Fruit fly (Drosophila melanogaster) whole organism, embryonic: ENCODE data around the gene kibra.

Source experiments
- Awh ChIP-seq: fragments of 200-800 bp; sonication (Bioruptor generic); IDR thresholded peaks from 2 replicates; pipeline ENCODE4, ENCODE4 v1.3.6; 2022; ENCODE audit warnings: missing biosample characterization, missing genetic modification characterization
- BEAF-32 ChIP-seq: fragments of 200-800 bp; sonication (Bioruptor generic); optimal IDR thresholded peaks from 3 replicates; lab custom pipeline; 2017; ENCODE audit warnings: missing biosample characterization, missing genetic modification characterization, mild to moderate bottlenecking, moderate library complexity, missing genetic modification reagents
- CG10979 ChIP-seq: fragments of 200-800 bp; sonication (Bioruptor generic); optimal IDR thresholded peaks from 2 replicates; lab custom pipeline; 2018; ENCODE audit warnings: missing biosample characterization, mild to moderate bottlenecking, missing genetic modification characterization, moderate library complexity
- CG13775 ChIP-seq: fragments of 200-800 bp; sonication (Bioruptor generic); optimal IDR thresholded peaks from 3 replicates; lab custom pipeline; 2017; ENCODE audit warnings: missing biosample characterization, mild to moderate bottlenecking, missing genetic modification characterization
- CG17361 ChIP-seq: fragments of 200-800 bp; sonication (Bioruptor generic); IDR thresholded peaks from 3 replicates; pipeline ENCODE4 v1.3.6; 2022; ENCODE audit warnings: missing biosample characterization, missing genetic modification characterization
- CG17568 ChIP-seq: fragments of 200-800 bp; sonication (Bioruptor generic); optimal IDR thresholded peaks from 2 replicates; lab custom pipeline; 2018; ENCODE audit warnings: missing biosample characterization, mild to moderate bottlenecking, missing genetic modification characterization, moderate library complexity
- CG18262 ChIP-seq: fragments of 200-800 bp; optimal IDR thresholded peaks from 3 replicates; lab custom pipeline; 2019; ENCODE audit warnings: missing biosample characterization, mild to moderate bottlenecking, missing genetic modification characterization, moderate library complexity
- CG2678 ChIP-seq: fragments of 200-800 bp; sonication (Bioruptor generic); optimal IDR thresholded peaks from 3 replicates; lab custom pipeline; 2019; ENCODE audit warnings: missing biosample characterization, mild to moderate bottlenecking, missing genetic modification characterization, moderate library complexity
- CG2712 ChIP-seq: fragments of 200-800 bp; optimal IDR thresholded peaks from 3 replicates; lab custom pipeline; 2019; ENCODE audit warnings: missing biosample characterization, mild to moderate bottlenecking, missing genetic modification characterization, moderate library complexity
- CG3163 ChIP-seq: fragments of 200-800 bp; sonication (Bioruptor generic); optimal IDR thresholded peaks from 3 replicates; lab custom pipeline; 2016; ENCODE audit warnings: missing biosample characterization, missing genetic modification characterization
- CG33557 ChIP-seq: fragments of 200-800 bp; sonication (Bioruptor generic); optimal IDR thresholded peaks from 2 replicates; lab custom pipeline; 2019; ENCODE audit warnings: missing biosample characterization, mild to moderate bottlenecking, missing genetic modification characterization, moderate library complexity
- CG7556 ChIP-seq: fragments of 200-800 bp; sonication (Bioruptor generic); optimal IDR thresholded peaks from 2 replicates; lab custom pipeline; 2017; ENCODE audit warnings: missing biosample characterization, mild to moderate bottlenecking, missing genetic modification characterization
- CG7839 ChIP-seq: fragments of 200-800 bp; sonication (Bioruptor generic); optimal IDR thresholded peaks from 3 replicates; lab custom pipeline; 2018; ENCODE audit warnings: missing biosample characterization, mild to moderate bottlenecking, missing genetic modification characterization, moderate library complexity
- CHES-1-like ChIP-seq: fragments of 200-800 bp; sonication (Bioruptor generic); optimal IDR thresholded peaks from 2 replicates; lab custom pipeline; 2016; ENCODE audit warnings: missing biosample characterization, missing genetic modification characterization
- CkIIα-i1 ChIP-seq: fragments of 200-800 bp; sonication (Bioruptor generic); IDR thresholded peaks from 2 replicates; pipeline ENCODE4 v1.3.6; 2022; ENCODE audit warnings: missing biosample characterization, missing genetic modification characterization
- D19A ChIP-seq: fragments of 200-800 bp; optimal IDR thresholded peaks from 3 replicates; lab custom pipeline; 2019; ENCODE audit warnings: missing biosample characterization, mild to moderate bottlenecking, missing genetic modification characterization, moderate library complexity
- Dfd ChIP-seq, 2 experiments: fragments of >200 bp; optimal IDR thresholded peaks; 2 replicates each; lab custom pipeline; 2017; ENCODE audit warnings: missing biosample characterization in 2 of 2, missing genetic modification characterization in 2 of 2
- HLH3B ChIP-seq: fragments of 200-800 bp; sonication (Bioruptor generic); IDR thresholded peaks from 2 replicates; pipeline ENCODE4 v1.3.6; 2022; ENCODE audit warnings: missing biosample characterization, missing genetic modification characterization
- Hr78 ChIP-seq, 2 experiments: fragments of 200-800 bp in 1 of 2; fragments of >200 bp in 1 of 2; sonication (Bioruptor generic) in 1 of 2; optimal IDR thresholded peaks; 2 replicates each; lab custom pipeline; 2017 to 2019; ENCODE audit warnings: missing biosample characterization in 2 of 2, missing genetic modification characterization in 2 of 2, mild to moderate bottlenecking in 1 of 2, moderate library complexity in 1 of 2
- NfI ChIP-seq: fragments of 200-800 bp; sonication (Bioruptor generic); optimal IDR thresholded peaks from 3 replicates; lab custom pipeline; 2018; ENCODE audit warnings: missing biosample characterization, mild to moderate bottlenecking, missing genetic modification characterization, moderate library complexity
- abd-A ChIP-seq: fragments of 200-800 bp; sonication (Bioruptor generic); optimal IDR thresholded peaks from 3 replicates; lab custom pipeline; 2019; ENCODE audit warnings: missing biosample characterization, mild to moderate bottlenecking, missing genetic modification characterization, moderate library complexity
- ara ChIP-seq: fragments of 200-800 bp; sonication (Bioruptor generic); IDR thresholded peaks from 2 replicates; pipeline ENCODE4 v1.3.6; 2022; ENCODE audit warnings: missing biosample characterization, missing genetic modification characterization
- ase ChIP-seq: fragments of 200-800 bp; sonication (Bioruptor generic); IDR thresholded peaks from 3 replicates; pipeline ENCODE4 v1.3.6; 2022; ENCODE audit warnings: missing biosample characterization, missing genetic modification characterization
- bsh ChIP-seq, 2 experiments: fragments of 200-800 bp; sonication (Bioruptor generic); optimal IDR thresholded peaks; 2 replicates each; lab custom pipeline; 2017 to 2018; ENCODE audit warnings: mild to moderate bottlenecking in 2 of 2, missing biosample characterization in 2 of 2, missing genetic modification characterization in 2 of 2, moderate library complexity in 1 of 2
- cg ChIP-seq: fragments of 200-800 bp; sonication (Bioruptor generic); optimal IDR thresholded peaks from 3 replicates; lab custom pipeline; 2019; ENCODE audit warnings: missing biosample characterization, mild to moderate bottlenecking, missing genetic modification characterization, moderate library complexity
- chinmo ChIP-seq: fragments of 200-800 bp; sonication (Bioruptor generic); IDR thresholded peaks from 4 replicates; pipeline ENCODE4 v1.3.6; 2022; ENCODE audit warnings: missing biosample characterization, missing genetic modification characterization; ENCODE audit not compliant: partially characterized antibody
- croc ChIP-seq: fragments of 200-800 bp; sonication (Bioruptor generic); conservative IDR thresholded peaks from 3 replicates; pipeline ENCODE4 v1.3.6; 2022; ENCODE audit warnings: missing biosample characterization, missing genetic modification characterization
- crol ChIP-seq: fragments of 200-800 bp; sonication (Bioruptor generic); IDR thresholded peaks from 2 replicates; pipeline ENCODE4 v1.3.6; 2022; ENCODE audit warnings: missing biosample characterization, missing genetic modification characterization
- da ChIP-seq: fragments of 200-800 bp; sonication (Bioruptor generic); optimal IDR thresholded peaks from 2 replicates; lab custom pipeline; 2016; ENCODE audit warnings: missing biosample characterization, missing genetic modification characterization
- dmrt11E ChIP-seq: fragments of 200-800 bp; sonication (Bioruptor generic); optimal IDR thresholded peaks from 3 replicates; lab custom pipeline; 2018; ENCODE audit warnings: missing biosample characterization, mild to moderate bottlenecking, missing genetic modification characterization, moderate library complexity
- dmrt99B ChIP-seq: fragments of 200-800 bp; sonication (Bioruptor generic); optimal IDR thresholded peaks from 2 replicates; lab custom pipeline; 2018; ENCODE audit warnings: missing biosample characterization, mild to moderate bottlenecking, missing genetic modification characterization, moderate library complexity
- gem ChIP-seq: fragments of 200-800 bp; sonication (Bioruptor generic); optimal IDR thresholded peaks from 2 replicates; lab custom pipeline; 2019; ENCODE audit warnings: missing biosample characterization, mild to moderate bottlenecking, missing genetic modification characterization, moderate library complexity
- grau ChIP-seq: fragments of 200-800 bp; optimal IDR thresholded peaks from 3 replicates; lab custom pipeline; 2019; ENCODE audit warnings: missing biosample characterization, mild to moderate bottlenecking, missing genetic modification characterization, moderate library complexity
- gro ChIP-seq: fragments of 200-800 bp; sonication (Bioruptor generic); optimal IDR thresholded peaks from 2 replicates; lab custom pipeline; 2016; ENCODE audit warnings: missing biosample characterization, missing genetic modification characterization
- jigr1 ChIP-seq: fragments of 200-800 bp; sonication (Bioruptor generic); IDR thresholded peaks from 3 replicates; pipeline ENCODE4 v1.3.6; 2022; ENCODE audit warnings: missing biosample characterization, missing genetic modification characterization
- lola ChIP-seq, 3 experiments: fragments of >200 bp in 2 of 3; fragments of 200-800 bp in 1 of 3; sonication (Bioruptor generic) in 1 of 3; optimal IDR thresholded peaks; 2 replicates each; lab custom pipeline; 2017 to 2019; ENCODE audit warnings: missing biosample characterization in 3 of 3, missing genetic modification characterization in 3 of 3, mild to moderate bottlenecking in 1 of 3, moderate library complexity in 1 of 3
- nmo ChIP-seq: fragments of 200-800 bp; sonication (Bioruptor generic); optimal IDR thresholded peaks from 2 replicates; lab custom pipeline; 2018; ENCODE audit warnings: missing biosample characterization, mild to moderate bottlenecking, missing genetic modification characterization, moderate library complexity
- oc ChIP-seq: fragments of 200-800 bp; sonication (Bioruptor generic); optimal IDR thresholded peaks from 2 replicates; lab custom pipeline; 2018; ENCODE audit warnings: missing biosample characterization, mild to moderate bottlenecking, missing genetic modification characterization, moderate library complexity
- pb ChIP-seq: fragments of 200-800 bp; sonication (Bioruptor generic); optimal IDR thresholded peaks from 3 replicates; lab custom pipeline; 2016; ENCODE audit warnings: missing biosample characterization, missing genetic modification characterization
- phol ChIP-seq: fragments of 200-800 bp; sonication (Bioruptor generic); optimal IDR thresholded peaks from 3 replicates; lab custom pipeline; 2018; ENCODE audit warnings: missing biosample characterization, mild to moderate bottlenecking, missing genetic modification characterization, moderate library complexity
- prd ChIP-seq, 3 experiments: fragments of >200 bp in 2 of 3; fragments of 200-800 bp in 1 of 3; sonication (Bioruptor generic) in 1 of 3; optimal IDR thresholded peaks in 2 of 3; IDR thresholded peaks in 1 of 3; 2 replicates in 2 of 3; 3 replicates in 1 of 3; pipeline versions ENCODE4 v1.3.6 to Lab custom; 2017 to 2022; ENCODE audit warnings: missing biosample characterization in 1 of 3, missing genetic modification characterization in 1 of 3
- run ChIP-seq: fragments of 200-800 bp; sonication (Bioruptor generic); optimal IDR thresholded peaks from 3 replicates; lab custom pipeline; 2018; ENCODE audit warnings: missing biosample characterization, mild to moderate bottlenecking, missing genetic modification characterization
- sqz ChIP-seq: fragments of 200-800 bp; sonication (Bioruptor generic); optimal IDR thresholded peaks from 3 replicates; lab custom pipeline; 2018; ENCODE audit warnings: missing biosample characterization, mild to moderate bottlenecking, missing genetic modification characterization
- sr ChIP-seq: fragments of 200-800 bp; sonication (Bioruptor generic); IDR thresholded peaks from 3 replicates; pipeline ENCODE4 v1.3.6; 2022; ENCODE audit warnings: missing biosample characterization, missing genetic modification characterization
- tio ChIP-seq: fragments of 200-800 bp; sonication (Bioruptor generic); optimal IDR thresholded peaks from 2 replicates; lab custom pipeline; 2017; ENCODE audit warnings: missing biosample characterization, missing genetic modification characterization, inconsistent platforms
- twi ChIP-seq: fragments of 200-800 bp; optimal IDR thresholded peaks from 2 replicates; lab custom pipeline; 2019; ENCODE audit warnings: missing biosample characterization, mild to moderate bottlenecking, missing genetic modification characterization, moderate library complexity

kibra gene

dm6 chr3R:14716188-14717075, 7.6 kb downstream of the kibra start (continued):
- TF ChIP-seq CG7556 (GFP tag; lab: Kevin White, UChicago) (peak; percentile 7), crol (GFP tag; lab: Robert Waterston, UW) (peak; percentile 70), phol (tag; lab: Kevin White, UChicago) (peak; percentile 31), CG3163 (GFP tag; lab: Kevin White, UChicago) (peak; percentile 13), CG33557 (GFP tag; lab: Kevin White, UChicago) (peak; percentile 34), Hr78 (GFP tag; optimal IDR thresholded peaks at IDR 0.05; lab: Kevin White, UChicago) (no peak), chinmo (GFP tag; lab: Robert Waterston, UW) (0 out of 4 replicates have a peak, but pooled peaks have one; percentile 41), CG2712 (peak; percentile 44), CHES-1-like (GFP tag; lab: Kevin White, UChicago) (no peak), grau (tag; lab: Kevin White, UChicago) (peak; percentile 16), ase (no peak), D19A (tag; lab: Kevin White, UChicago) (peak; percentile 98), CG17361 (peak; percentile 59; the same call in 2 of the 3 replicates), jigr1 (GFP tag; lab: Robert Waterston, UW) (no peak), CG2678 (peak; percentile 17), Dfd (GFP tag; optimal IDR thresholded peaks at IDR 0.05; lab: Kevin White, UChicago) (no peak), run (tag; lab: Kevin White, UChicago) (peak; percentile 1), dmrt99B (tag; lab: Kevin White, UChicago) (peak; percentile 3), CG13775 (GFP tag; lab: Kevin White, UChicago) (no peak), CG10979 (tag; lab: Kevin White, UChicago) (peak; percentile 38), ara (no peak), NfI (GFP tag; lab: Kevin White, UChicago) (no peak), CG7839 (peak; percentile 15), bsh (GFP tag; optimal IDR thresholded peaks at IDR 0.05; lab: Kevin White, UChicago) (peak in 1 of 2 experiments; percentile 11), da (GFP tag; lab: Kevin White, UChicago) (no peak), sr (GFP tag; lab: Robert Waterston, UW) (0 out of 3 replicates have a peak, but pooled peaks have one; percentile 50), prd (optimal IDR thresholded peaks at IDR 0.05; lab: Kevin White, UChicago) (no peak), prd (GFP tag; IDR thresholded peaks at IDR 0.05; lab: Robert Waterston, UW) (no peak; the same call in 2 of the 3 replicates), CkIIα-i1 (no peak), cg (GFP tag; lab: Kevin White, UChicago) (peak; percentile 42), twi (tag; lab: Kevin White, UChicago) (peak; percentile 76), CG18262 (peak; percentile 65), nmo (GFP tag; lab: Kevin White, UChicago) (peak; percentile 36), sqz (peak; percentile 35), gem (tag; lab: Kevin White, UChicago) (peak; percentile 50), pb (GFP tag; lab: Kevin White, UChicago) (no peak), abd-A (tag; lab: Kevin White, UChicago) (peak; percentile 73), lola (GFP tag; optimal IDR thresholded peaks at IDR 0.05; lab: Kevin White, UChicago) (peak in 1 of 3 experiments; percentile 61), HLH3B (GFP tag; lab: Robert Waterston, UW) (peak; percentile 10; the same call in 1 of the 2 replicates), croc (GFP tag; lab: Robert Waterston, UW) (peak; percentile 36; the same call in 2 of the 3 replicates), Awh (GFP tag; lab: Robert Waterston, UW) (peak; percentile 21; the same call in 1 of the 2 replicates), dmrt11E (peak; percentile 53), gro (no peak), tio (GFP tag; lab: Kevin White, UChicago) (no peak), CG17568 (no peak), oc (tag; lab: Kevin White, UChicago) (peak; percentile 18), BEAF-32 (GFP tag; lab: Kevin White, UChicago) (no peak)
